Fruit fly (Drosophila melanogaster) whole organism, prepupa: ENCODE data around the gene Nup93-1.

Source experiments
- Eip75B ChIP-seq: fragments of 200-800 bp; sonication (Bioruptor generic); optimal IDR thresholded peaks from 3 replicates; lab custom pipeline; 2016; ENCODE audit warnings: missing biosample characterization, missing genetic modification characterization
- Hr38 ChIP-seq: sonication (Bioruptor generic); optimal IDR thresholded peaks from 2 replicates; lab custom pipeline; 2016; ENCODE audit warnings: missing biosample characterization, missing genetic modification characterization
- Lpt ChIP-seq: fragments of 200-800 bp; sonication (Bioruptor generic); optimal IDR thresholded peaks from 3 replicates; lab custom pipeline; 2016; ENCODE audit warnings: missing biosample characterization, missing genetic modification characterization
- Sox15 ChIP-seq: fragments of 200-800 bp; sonication (Bioruptor generic); optimal IDR thresholded peaks from 3 replicates; lab custom pipeline; 2016; ENCODE audit warnings: missing biosample characterization, missing genetic modification characterization
- dac ChIP-seq: fragments of 200-800 bp; sonication (Bioruptor generic); optimal IDR thresholded peaks from 2 replicates; lab custom pipeline; 2017; ENCODE audit warnings: missing biosample characterization, mild to moderate bottlenecking, missing genetic modification characterization
- dsx ChIP-seq: fragments of 200-800 bp; optimal IDR thresholded peaks from 3 replicates; lab custom pipeline; 2019; ENCODE audit warnings: missing biosample characterization, mild to moderate bottlenecking, missing genetic modification characterization, moderate library complexity; ENCODE audit not compliant: poor library complexity, severe bottlenecking
- salr ChIP-seq, 2 experiments: fragments of 200-800 bp; sonication (Bioruptor generic); optimal IDR thresholded peaks; 3 replicates each; lab custom pipeline; 2016 to 2018; ENCODE audit warnings: missing biosample characterization in 2 of 2, missing genetic modification characterization in 2 of 2, mild to moderate bottlenecking in 1 of 2

DNA sequence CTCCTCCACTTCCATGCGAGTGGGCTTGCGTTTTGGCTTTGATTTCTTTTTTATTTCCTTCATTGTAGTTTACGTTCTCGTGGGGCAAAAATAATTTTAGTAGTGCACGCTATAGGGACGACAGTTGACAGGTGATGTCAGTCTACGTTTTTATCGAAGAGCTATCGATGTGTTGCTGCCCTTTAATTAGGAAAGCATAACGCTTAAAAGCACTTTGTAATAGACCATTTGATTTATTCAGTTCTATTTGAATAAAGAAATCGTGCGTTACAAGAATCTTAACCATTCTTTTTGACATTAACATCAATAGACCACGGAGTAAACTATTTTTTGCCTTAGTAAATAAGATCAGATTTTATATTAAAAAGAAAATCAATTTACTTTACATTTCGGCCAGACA, 31.6 kb upstream of the Nup93-1 start, which contains the start of gene CG10993:
- no peak for TF ChIP-seq Hr38
- TF ChIP-seq Sox15 (GFP tag; lab: Kevin White, UChicago), result no peak
- TF ChIP-seq salr (GFP tag; optimal IDR thresholded peaks at IDR 0.05; lab: Kevin White, UChicago), result no peak
- no peak for TF ChIP-seq Eip75B
- no peak for TF ChIP-seq Lpt
- TF ChIP-seq dac (GFP tag; lab: Kevin White, UChicago), result no peak
- TF ChIP-seq dsx (GFP tag; lab: Kevin White, UChicago), result no peak
